Fruit fly (Drosophila melanogaster): ENCODE measurements around the gene CG4218.

The CG4218 gene

DNA sequence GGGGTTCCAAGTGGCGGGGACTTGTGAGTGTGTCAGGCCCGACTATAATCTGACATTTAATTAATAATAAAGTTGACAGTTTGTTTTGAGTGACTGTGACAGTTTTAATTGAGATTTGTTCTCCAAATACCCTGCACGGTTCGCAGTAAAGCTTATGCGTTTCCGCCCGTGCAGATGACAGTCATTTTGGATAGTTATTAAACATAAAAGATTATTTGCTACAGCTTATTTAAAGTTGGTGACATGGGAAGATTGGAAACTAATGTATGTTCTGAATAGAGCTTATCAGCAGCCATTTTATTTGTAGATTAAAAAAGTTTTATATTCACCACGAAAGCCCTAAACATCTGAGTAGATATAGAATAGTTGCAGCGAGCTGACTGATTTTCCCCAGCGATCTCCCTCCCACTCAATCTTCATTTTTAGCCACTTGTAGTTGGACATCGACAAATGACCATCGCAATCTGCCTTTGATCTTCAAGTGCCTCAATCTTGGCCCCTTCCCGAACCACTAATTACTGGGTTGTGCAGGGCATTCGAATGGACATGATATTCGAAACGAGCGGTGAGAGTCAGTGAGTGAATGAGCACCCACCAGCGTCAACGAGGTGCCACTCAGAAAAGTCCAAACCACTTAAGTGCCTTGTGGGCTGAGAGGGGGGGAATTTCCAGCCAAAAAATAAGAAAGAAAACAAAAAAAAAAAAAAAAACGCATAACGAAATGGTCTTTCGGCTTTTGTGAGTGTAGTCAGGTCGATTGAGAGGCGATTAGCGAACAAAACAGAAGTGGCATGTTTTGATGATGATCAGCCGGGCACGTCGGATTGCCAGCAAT is 15.3 kb downstream of the CG4218 start:
- TF ChIP-seq CG8478 (optimal IDR thresholded peaks at IDR 0.05) (no peak), psq (optimal IDR thresholded peaks at IDR 0.05) (no peak), pan (optimal IDR thresholded peaks at IDR 0.05) (no peak), Dll (optimal IDR thresholded peaks at IDR 0.05) (no peak), usp (GFP tag; optimal IDR thresholded peaks at IDR 0.05) (no peak), EcR (GFP tag; optimal IDR thresholded peaks at IDR 0.05) (no peak)

DNA sequence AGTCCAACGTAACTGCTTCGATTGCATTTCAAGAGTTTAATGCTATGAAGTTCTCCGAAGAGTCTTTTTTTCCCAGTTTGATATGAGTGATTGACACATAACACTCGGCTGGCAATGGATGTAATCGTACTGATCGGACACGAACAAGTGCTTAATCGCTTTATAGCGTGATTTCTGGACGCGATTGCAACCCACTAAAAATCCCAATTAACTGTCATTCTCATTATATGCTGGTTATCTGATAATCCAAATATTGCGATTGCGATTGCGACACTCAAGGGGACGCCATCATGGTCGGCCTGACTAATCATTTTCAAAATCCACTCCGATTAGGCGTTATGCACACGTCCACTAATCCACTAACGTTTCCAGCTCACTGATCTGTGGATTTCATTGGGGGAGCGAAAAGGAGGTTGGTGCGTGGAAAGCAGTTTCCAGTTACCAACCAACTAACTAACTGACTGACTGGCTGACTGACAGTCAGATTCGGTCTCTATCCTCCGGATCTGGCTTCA is 16.0 kb downstream of the CG4218 start:
- no peak for TF ChIP-seq EcR (GFP tag; optimal IDR thresholded peaks at IDR 0.05)
- no peak for TF ChIP-seq Dll (optimal IDR thresholded peaks at IDR 0.05)
- TF ChIP-seq pan (optimal IDR thresholded peaks at IDR 0.05), result no peak
- no peak for TF ChIP-seq CG8478 (optimal IDR thresholded peaks at IDR 0.05)
- no peak for TF ChIP-seq usp (GFP tag; optimal IDR thresholded peaks at IDR 0.05)
- no peak for TF ChIP-seq psq (optimal IDR thresholded peaks at IDR 0.05)

DNA sequence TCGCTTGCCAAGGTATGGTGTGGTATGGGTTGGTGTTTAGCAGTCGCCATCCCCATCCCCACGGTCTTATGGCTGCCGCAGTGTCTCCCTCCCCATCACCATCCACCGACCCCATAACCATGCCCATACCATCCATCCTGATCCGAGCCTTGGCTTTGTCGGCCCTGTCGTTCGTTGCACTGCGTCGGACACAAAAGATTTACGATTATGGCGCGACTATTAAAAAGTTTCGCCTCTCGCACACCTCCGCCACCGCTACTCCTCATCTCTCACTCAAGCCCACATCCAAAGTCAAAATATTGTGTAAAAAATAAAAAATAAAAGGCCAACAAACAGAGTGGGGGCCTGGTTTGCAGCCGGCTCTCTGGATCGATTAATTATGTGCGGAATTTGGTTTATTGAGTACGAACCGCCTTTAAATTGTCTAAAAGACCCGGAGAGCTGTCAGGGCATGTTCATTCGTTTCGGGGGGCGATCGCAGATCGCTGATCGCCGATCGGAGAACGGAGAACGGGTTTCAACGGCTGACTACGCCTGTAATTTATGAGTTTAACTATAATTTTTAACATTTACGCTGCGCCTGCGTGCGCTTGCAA is 17.5 kb downstream of the CG4218 start:
- TF ChIP-seq Dll (optimal IDR thresholded peaks at IDR 0.05) (peak; percentile 34), EcR (GFP tag; optimal IDR thresholded peaks at IDR 0.05) (no peak), psq (optimal IDR thresholded peaks at IDR 0.05) (no peak), pan (optimal IDR thresholded peaks at IDR 0.05) (no peak)

DNA sequence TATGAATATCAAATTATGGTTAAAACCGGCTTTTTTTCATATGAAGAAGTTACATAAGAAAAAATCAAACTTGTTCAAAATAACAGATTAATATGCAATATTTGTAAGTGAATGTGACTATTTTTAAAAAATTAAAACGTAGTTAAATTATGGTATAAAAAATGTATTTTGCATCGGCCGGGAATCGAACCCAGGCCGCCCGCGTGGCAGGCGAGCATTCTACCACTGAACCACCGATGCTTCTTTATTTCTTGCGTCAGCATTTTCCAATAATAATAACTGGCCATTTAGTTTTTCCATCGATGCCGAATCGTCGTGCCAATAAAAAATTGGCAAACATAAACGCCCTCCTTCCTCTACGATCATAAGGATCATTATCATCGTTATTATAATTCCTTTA is 18.2 kb downstream of the CG4218 start:
- TF ChIP-seq pan (optimal IDR thresholded peaks at IDR 0.05) (no peak), EcR (GFP tag; optimal IDR thresholded peaks at IDR 0.05) (no peak), psq (optimal IDR thresholded peaks at IDR 0.05) (no peak), Dll (optimal IDR thresholded peaks at IDR 0.05) (no peak), usp (GFP tag; optimal IDR thresholded peaks at IDR 0.05) (no peak), CG8478 (optimal IDR thresholded peaks at IDR 0.05) (no peak)

DNA sequence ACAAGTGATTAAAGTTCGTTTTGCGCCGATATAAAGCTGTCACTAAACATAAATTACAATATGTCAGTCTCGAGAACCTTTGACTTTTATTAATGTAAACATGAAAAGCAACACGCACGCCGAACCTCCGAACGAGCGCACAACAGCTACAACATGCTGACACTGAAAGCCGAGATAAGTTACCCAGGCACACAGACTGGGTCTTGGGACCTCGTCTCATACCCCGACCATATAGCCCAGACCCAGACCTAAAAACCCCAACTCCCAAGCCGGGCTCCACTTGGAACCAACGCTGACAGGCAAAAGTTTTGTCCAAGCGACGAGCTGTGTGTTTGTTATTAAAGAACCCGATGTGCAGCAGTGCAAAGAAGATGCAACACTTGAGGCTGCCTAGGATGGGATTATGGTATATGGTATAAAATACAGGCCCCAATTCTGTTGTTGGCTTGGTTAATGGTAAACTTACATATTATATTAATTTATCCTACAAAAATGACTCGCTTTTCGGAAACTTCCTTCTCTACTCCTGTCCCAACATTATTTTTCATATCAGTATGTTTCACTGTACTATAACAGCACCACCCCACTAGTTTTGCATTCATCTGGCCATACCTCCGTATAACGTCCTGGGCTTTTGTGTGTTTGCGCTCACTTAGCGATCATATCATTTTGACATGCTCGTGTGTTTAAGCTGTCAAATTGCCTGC is 19.8 kb downstream of the CG4218 start:
- TF ChIP-seq EcR (GFP tag; optimal IDR thresholded peaks at IDR 0.05), result no peak

DNA sequence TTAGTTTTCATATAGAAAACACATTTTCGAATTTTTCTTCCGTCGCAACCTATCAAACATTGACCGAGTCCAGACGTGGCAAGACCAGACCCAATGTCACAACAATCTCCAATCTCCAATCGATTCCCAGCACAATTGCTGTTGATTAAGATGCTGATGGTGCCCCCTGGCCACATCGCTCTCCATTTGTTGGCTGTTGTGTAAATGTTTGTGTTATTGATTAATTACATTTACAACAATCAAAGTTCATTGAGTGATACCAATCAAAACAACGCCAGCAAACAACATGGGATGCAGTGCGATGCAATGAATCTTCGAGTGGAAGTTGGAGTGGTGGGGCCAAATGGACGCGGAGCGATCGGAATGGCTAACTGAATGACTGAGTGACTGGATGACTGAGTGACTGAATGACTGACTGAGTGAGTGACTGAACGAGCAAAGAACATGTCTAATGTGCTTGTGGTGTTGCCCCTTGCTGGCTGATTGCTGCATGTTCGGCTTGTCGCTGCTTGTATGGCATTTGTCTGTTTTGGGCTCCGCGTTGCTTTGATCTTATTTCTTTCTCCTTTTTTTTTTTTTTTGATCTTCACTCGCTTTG is 21.6 kb downstream of the CG4218 start:
- TF ChIP-seq CG8478 (optimal IDR thresholded peaks at IDR 0.05), result no peak
- no peak for TF ChIP-seq Dll (optimal IDR thresholded peaks at IDR 0.05)
- no peak for TF ChIP-seq pan (optimal IDR thresholded peaks at IDR 0.05)
- no peak for TF ChIP-seq EcR (GFP tag; optimal IDR thresholded peaks at IDR 0.05)
- TF ChIP-seq usp (GFP tag; optimal IDR thresholded peaks at IDR 0.05), result no peak
- no peak for TF ChIP-seq psq (optimal IDR thresholded peaks at IDR 0.05)

DNA sequence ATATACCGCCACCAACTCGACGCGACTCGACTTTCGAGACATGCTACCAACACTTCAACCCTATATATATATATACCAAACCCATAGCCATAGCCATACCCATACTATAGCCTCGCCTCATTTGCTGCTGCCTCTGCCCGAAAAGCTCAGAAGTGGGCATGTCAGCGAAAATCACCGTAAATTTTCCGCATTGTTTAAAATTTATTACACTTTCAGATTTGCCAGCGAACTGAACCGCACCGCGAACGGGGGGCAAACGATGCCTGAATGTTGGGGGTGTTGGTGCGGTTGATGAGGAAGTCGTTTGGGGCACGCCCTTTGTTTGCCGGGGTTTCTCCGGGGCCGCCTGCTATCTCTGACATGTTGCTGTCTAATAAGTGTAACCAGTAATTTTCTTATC is 24.7 kb downstream of the CG4218 start, which contains the start of gene CG33648:
Gene CG33648 (plus strand): TSS at position 69 of the 400 bp plus-strand sequence.
- TF ChIP-seq psq (optimal IDR thresholded peaks at IDR 0.05) (no peak), pan (optimal IDR thresholded peaks at IDR 0.05) (no peak), CG8478 (optimal IDR thresholded peaks at IDR 0.05) (no peak), Dll (optimal IDR thresholded peaks at IDR 0.05) (no peak), usp (GFP tag; optimal IDR thresholded peaks at IDR 0.05) (no peak), EcR (GFP tag; optimal IDR thresholded peaks at IDR 0.05) (no peak)

DNA sequence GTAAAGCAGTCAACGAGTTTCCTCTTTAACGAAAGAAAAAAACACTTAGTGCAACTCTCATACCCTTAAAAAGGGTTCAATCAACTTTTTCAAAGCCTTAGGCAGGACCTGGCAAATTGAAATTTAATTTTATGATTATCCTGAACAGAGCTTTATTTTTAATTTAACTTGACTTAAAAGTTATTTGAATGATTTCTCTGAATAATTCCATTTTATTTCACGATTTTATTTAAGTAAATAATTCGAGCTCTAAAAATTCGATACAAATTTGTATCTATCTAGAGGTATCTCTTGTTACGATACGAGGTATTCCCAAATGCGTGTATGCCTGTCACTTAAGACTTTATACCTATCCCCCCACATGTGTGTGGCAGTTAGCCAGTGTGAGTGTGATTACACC is 25.2 kb downstream of the CG4218 start:
- no peak for TF ChIP-seq CG8478 (optimal IDR thresholded peaks at IDR 0.05)
- TF ChIP-seq pan (optimal IDR thresholded peaks at IDR 0.05), result no peak
- TF ChIP-seq EcR (GFP tag; optimal IDR thresholded peaks at IDR 0.05), result no peak
- TF ChIP-seq psq (optimal IDR thresholded peaks at IDR 0.05), result no peak
- no peak for TF ChIP-seq Dll (optimal IDR thresholded peaks at IDR 0.05)
- TF ChIP-seq usp (GFP tag; optimal IDR thresholded peaks at IDR 0.05), result no peak

DNA sequence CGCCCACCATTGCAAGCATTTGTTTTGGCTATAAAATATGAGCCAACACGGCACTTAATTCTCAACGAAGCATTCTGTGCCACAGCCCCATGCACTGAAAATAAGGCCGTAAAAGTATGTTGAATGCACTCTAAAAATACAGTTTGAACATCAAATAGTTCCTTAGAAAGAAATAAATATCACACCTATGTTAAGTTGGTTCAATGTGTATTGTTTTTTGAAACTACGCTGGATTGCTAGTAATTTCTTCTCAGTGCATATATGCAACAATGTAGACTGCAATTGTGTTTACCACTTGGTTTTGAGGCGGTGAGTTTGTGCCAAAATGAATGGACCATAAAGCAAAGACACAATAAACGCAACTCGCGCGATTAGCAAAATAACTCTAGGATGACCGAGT is 27.4 kb downstream of the CG4218 start:
- TF ChIP-seq pan (optimal IDR thresholded peaks at IDR 0.05) (no peak), CG8478 (optimal IDR thresholded peaks at IDR 0.05) (no peak), EcR (GFP tag; optimal IDR thresholded peaks at IDR 0.05) (no peak), Dll (optimal IDR thresholded peaks at IDR 0.05) (no peak), usp (GFP tag; optimal IDR thresholded peaks at IDR 0.05) (no peak), psq (optimal IDR thresholded peaks at IDR 0.05) (no peak)

DNA sequence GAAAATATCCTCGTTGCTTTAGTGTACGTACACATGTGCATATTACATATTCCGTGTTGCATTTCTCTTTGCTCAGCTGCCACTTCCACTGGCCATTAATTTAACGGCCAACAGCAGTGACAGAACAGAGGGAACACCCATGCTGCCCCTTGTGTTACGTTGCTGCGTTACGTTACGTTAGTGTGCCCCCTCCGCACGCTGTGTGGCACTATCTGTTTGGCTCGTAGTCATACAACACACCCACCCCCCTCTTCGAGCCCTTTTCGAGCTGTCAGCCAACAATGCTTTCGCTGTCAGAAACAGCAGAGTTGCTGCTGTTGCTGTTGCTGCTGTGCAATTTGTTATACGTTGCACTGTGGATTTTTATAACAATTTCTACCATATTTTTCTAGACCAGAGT is 28.4 kb downstream of the CG4218 start:
- TF ChIP-seq pan (optimal IDR thresholded peaks at IDR 0.05) (no peak), usp (GFP tag; optimal IDR thresholded peaks at IDR 0.05) (no peak), CG8478 (optimal IDR thresholded peaks at IDR 0.05) (no peak), psq (optimal IDR thresholded peaks at IDR 0.05) (no peak), EcR (GFP tag; optimal IDR thresholded peaks at IDR 0.05) (no peak), Dll (optimal IDR thresholded peaks at IDR 0.05) (no peak)

DNA sequence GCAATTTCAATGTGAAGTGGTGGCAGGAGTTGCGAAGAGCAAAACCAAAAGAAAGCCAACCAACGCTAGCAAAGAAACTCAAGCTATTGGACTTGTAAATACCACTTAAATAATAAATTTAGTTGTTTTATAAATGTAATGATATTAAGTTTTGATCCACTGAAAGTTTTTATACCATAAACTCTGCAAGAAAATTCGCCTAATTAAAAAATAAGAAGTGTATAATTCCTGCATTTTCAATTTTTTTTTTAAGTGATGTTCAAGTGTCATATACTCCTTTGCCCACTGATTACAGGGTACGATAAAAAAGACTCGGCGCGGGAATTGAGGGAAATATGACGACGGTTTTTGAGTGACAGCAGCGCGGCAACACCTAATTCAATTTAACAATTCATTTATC is 29.7 kb downstream of the CG4218 start:
- TF ChIP-seq usp (GFP tag; optimal IDR thresholded peaks at IDR 0.05), result no peak
- TF ChIP-seq CG8478 (optimal IDR thresholded peaks at IDR 0.05), result no peak
- TF ChIP-seq Dll (optimal IDR thresholded peaks at IDR 0.05), result no peak
- no peak for TF ChIP-seq EcR (GFP tag; optimal IDR thresholded peaks at IDR 0.05)
- TF ChIP-seq pan (optimal IDR thresholded peaks at IDR 0.05), result no peak
- no peak for TF ChIP-seq psq (optimal IDR thresholded peaks at IDR 0.05)
